Worm (Caenorhabditis elegans): ENCODE results near the gene T24C4.3.

Gene T24C4.3

DNA sequence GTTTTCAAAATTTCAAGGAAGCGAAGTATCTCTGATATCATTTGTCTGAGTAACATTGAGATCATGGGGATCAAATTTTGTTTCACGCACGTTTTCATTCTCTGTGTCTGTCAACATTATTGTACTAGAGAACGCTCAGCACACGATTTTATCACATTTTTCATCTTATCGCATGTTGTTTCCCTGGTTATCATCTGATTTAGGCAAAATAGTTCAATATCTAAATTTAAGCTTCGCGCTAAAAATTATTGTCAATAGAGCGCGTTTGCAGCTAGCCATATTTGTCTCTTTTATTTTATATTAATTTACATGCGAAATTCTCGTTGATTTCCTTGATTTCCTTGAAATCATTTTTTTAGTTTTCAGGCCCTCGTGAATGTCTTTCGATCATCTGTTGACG is 26.8 kb downstream of the T24C4.3 start, which contains the start of gene K02F3.2:
Gene K02F3.2, plus strand, starts transcription at position 357 of the 400 bp plus-strand sequence.
- peak; percentile 57 for TF ChIP-seq mxl-3 (GFP tag; optimal IDR thresholded peaks at IDR 0.05)
- TF ChIP-seq F37D6.2 (tag; optimal IDR thresholded peaks at IDR 0.05) = no peak
- no peak for TF ChIP-seq spr-1 (tag; optimal IDR thresholded peaks at IDR 0.05)
- TF ChIP-seq zfp-3 (GFP tag; conservative IDR thresholded peaks at IDR 0.05) = no peak
- TF ChIP-seq sdz-12 (GFP tag; optimal IDR thresholded peaks at IDR 0.05) = no peak
- TF ChIP-seq ztf-11 (tag; optimal IDR thresholded peaks at IDR 0.05) = no peak
- no peak for TF ChIP-seq lin-1 (GFP tag; IDR thresholded peaks at IDR 0.05)
- peak; percentile 86 for TF ChIP-seq dpl-1 (GFP tag; optimal IDR thresholded peaks at IDR 0.05)
- no peak for TF ChIP-seq ctbp-1 (GFP tag; IDR thresholded peaks at IDR 0.05)
- TF ChIP-seq F49E8.2 (tag; optimal IDR thresholded peaks at IDR 0.05; ENCODE audit: borderline replicate concordance) = no peak
- TF ChIP-seq mes-2 (tag; optimal IDR thresholded peaks at IDR 0.05; ENCODE audit: poor library complexity, severe bottlenecking) = peak; percentile 13
- TF ChIP-seq daf-16 (GFP tag; optimal IDR thresholded peaks at IDR 0.05) = no peak
- peak; percentile 86 for TF ChIP-seq daf-16 (tag; optimal IDR thresholded peaks at IDR 0.05)
- no peak for TF ChIP-seq aly-2 (tag; optimal IDR thresholded peaks at IDR 0.05)
- no peak for TF ChIP-seq dmd-9 (GFP tag; IDR thresholded peaks at IDR 0.05)
- TF ChIP-seq nhr-42 (GFP tag; IDR thresholded peaks at IDR 0.05) = no peak
- no peak for TF ChIP-seq daf-19 (GFP tag; conservative IDR thresholded peaks at IDR 0.05)
- TF ChIP-seq F10B5.3 (tag; optimal IDR thresholded peaks at IDR 0.05) = no peak
- TF ChIP-seq pqm-1 (tag; optimal IDR thresholded peaks at IDR 0.05) = peak; percentile 1
- no peak for TF ChIP-seq cey-2 (tag; optimal IDR thresholded peaks at IDR 0.05; ENCODE audit: borderline replicate concordance, insufficient read depth)
- no peak for TF ChIP-seq tag-97 (GFP tag; IDR thresholded peaks at IDR 0.05)
- peak; percentile 82 for TF ChIP-seq hlh-11 (tag; optimal IDR thresholded peaks at IDR 0.05)
- TF ChIP-seq hlh-30 (tag; optimal IDR thresholded peaks at IDR 0.05; ENCODE audit: insufficient read depth) = peak; percentile 91
- TF ChIP-seq dmd-8 (GFP tag; IDR thresholded peaks at IDR 0.05) = no peak
- peak; percentile 84 for TF ChIP-seq aha-1 (tag)
- TF ChIP-seq mdt-29 (GFP tag; IDR thresholded peaks at IDR 0.05) = no peak
- no peak for TF ChIP-seq ama-1 (optimal IDR thresholded peaks at IDR 0.05)
- TF ChIP-seq vab-7 (GFP tag; IDR thresholded peaks at IDR 0.05) = no peak
- no peak for TF ChIP-seq nhr-237 (tag; optimal IDR thresholded peaks at IDR 0.05)
- TF ChIP-seq nhr-77 (tag; optimal IDR thresholded peaks at IDR 0.05) = peak; percentile 84
- TF ChIP-seq hif-1 (tag; optimal IDR thresholded peaks at IDR 0.05) = peak in 1 of 2 experiments; percentile 47
- no peak for TF ChIP-seq ceh-32 (tag; optimal IDR thresholded peaks at IDR 0.05; ENCODE audit: poor library complexity)
- no peak for TF ChIP-seq zip-2 (tag; optimal IDR thresholded peaks at IDR 0.05)
- peak; percentile 91 for TF ChIP-seq nhr-28 (tag; optimal IDR thresholded peaks at IDR 0.05)
- no peak for TF ChIP-seq T26A8.4 (GFP tag; IDR thresholded peaks at IDR 0.05)
- TF ChIP-seq lsy-2 (tag; optimal IDR thresholded peaks at IDR 0.05) = peak; percentile 24 to 77
- TF ChIP-seq lin-13 (GFP tag; optimal IDR thresholded peaks at IDR 0.05) = no peak
- TF ChIP-seq unc-62 (GFP tag; optimal IDR thresholded peaks at IDR 0.05 in 1 of 2) = no peak
- TF ChIP-seq unc-62 (tag; optimal IDR thresholded peaks at IDR 0.05) = no peak
- TF ChIP-seq ces-1 (GFP tag; optimal IDR thresholded peaks at IDR 0.05) = no peak
- no peak for TF ChIP-seq saeg-2 (GFP tag; IDR thresholded peaks at IDR 0.05)
- no peak for TF ChIP-seq nhr-41 (GFP tag; IDR thresholded peaks at IDR 0.05)
- no peak for TF ChIP-seq lim-7 (GFP tag; IDR thresholded peaks at IDR 0.05)
- TF ChIP-seq F44E2.7 (GFP tag; IDR thresholded peaks at IDR 0.05) = no peak
- TF ChIP-seq nhr-10 (tag; optimal IDR thresholded peaks at IDR 0.05) = no peak
- no peak for TF ChIP-seq spr-3 (GFP tag; optimal IDR thresholded peaks at IDR 0.05)
- no peak for TF ChIP-seq php-3 (GFP tag; IDR thresholded peaks at IDR 0.05)
- peak; percentile 53 for TF ChIP-seq nhr-48 (tag; optimal IDR thresholded peaks at IDR 0.05)
- TF ChIP-seq R02D3.7 (tag; optimal IDR thresholded peaks at IDR 0.05) = no peak
- TF ChIP-seq daf-12 (tag; optimal IDR thresholded peaks at IDR 0.05) = no peak
- no peak for TF ChIP-seq snpc-1.2 (GFP tag; IDR thresholded peaks at IDR 0.05)
- no peak for TF ChIP-seq Y5F2A.4 (GFP tag; optimal IDR thresholded peaks at IDR 0.05)
- TF ChIP-seq F26F4.8 (GFP tag; conservative IDR thresholded peaks at IDR 0.05) = no peak
